Worm (Caenorhabditis elegans): ENCODE data around the gene F26D2.13.

Gene F26D2.13

ce11 chrV:16420696-16421095 lies 14.7 kb downstream of the F26D2.13 start, which contains the start of gene srw-48:
srw-48 (plus strand) TSS chrV:16420996.
- TF ChIP-seq hmg-1.1 (GFP tag; IDR thresholded peaks at IDR 0.05) (no peak), lir-3 (tag; optimal IDR thresholded peaks at IDR 0.05) (no peak), nhr-237 (tag; optimal IDR thresholded peaks at IDR 0.05) (no peak)

ce11 chrV:16419769-16420168 lies 15.6 kb downstream of the F26D2.13 start, which contains the start of gene F26D2.16:
F26D2.16 (minus strand) TSS chrV:16419869.
- TF ChIP-seq mdl-1 (tag; optimal IDR thresholded peaks at IDR 0.05), result no peak
- TF ChIP-seq aha-1 (tag), result peak; percentile 81
- no peak for TF ChIP-seq nhr-237 (tag; optimal IDR thresholded peaks at IDR 0.05)
- TF ChIP-seq ctbp-1 (GFP tag; IDR thresholded peaks at IDR 0.05), result no peak
- TF ChIP-seq mes-2 (tag; optimal IDR thresholded peaks at IDR 0.05; ENCODE audit: poor library complexity, severe bottlenecking), result no peak
- no peak for TF ChIP-seq rbr-2 (tag; optimal IDR thresholded peaks at IDR 0.05)

ce11 chrV:16417014-16417413 lies 18.4 kb downstream of the F26D2.13 start, which contains the start of gene str-55:
str-55 (minus strand) TSS chrV:16417114.
- no peak for TF ChIP-seq sdz-12 (GFP tag; optimal IDR thresholded peaks at IDR 0.05)
- TF ChIP-seq dmd-9 (GFP tag; IDR thresholded peaks at IDR 0.05), result no peak
- no peak for TF ChIP-seq hif-1 (tag; optimal IDR thresholded peaks at IDR 0.05)
- no peak for TF ChIP-seq tag-97 (GFP tag; IDR thresholded peaks at IDR 0.05)
- TF ChIP-seq Y48G9A.11 (GFP tag; IDR thresholded peaks at IDR 0.05), result no peak
- TF ChIP-seq aly-2 (tag; optimal IDR thresholded peaks at IDR 0.05), result no peak
- TF ChIP-seq rbr-2 (tag; optimal IDR thresholded peaks at IDR 0.05), result no peak
- no peak for TF ChIP-seq zag-1 (tag; optimal IDR thresholded peaks at IDR 0.05)
- TF ChIP-seq nhr-48 (tag; optimal IDR thresholded peaks at IDR 0.05), result no peak
- no peak for TF ChIP-seq dve-1 (tag; optimal IDR thresholded peaks at IDR 0.05; ENCODE audit: insufficient read depth)
- no peak for TF ChIP-seq lim-7 (GFP tag; IDR thresholded peaks at IDR 0.05)
- no peak for TF ChIP-seq lir-3 (tag; optimal IDR thresholded peaks at IDR 0.05)
- no peak for TF ChIP-seq F10B5.3 (tag; optimal IDR thresholded peaks at IDR 0.05)

- TF ChIP-seq daf-19 (GFP tag; conservative IDR thresholded peaks at IDR 0.05) (no peak), unc-62 (GFP tag; optimal IDR thresholded peaks at IDR 0.05 in 1 of 2) (peak in 1 of 2 experiments; percentile 60), unc-62 (tag; optimal IDR thresholded peaks at IDR 0.05) (no peak), mxl-2 (GFP tag; conservative IDR thresholded peaks at IDR 0.05) (0 out of 2 replicates have a peak, but pooled peaks have one; percentile 11), aha-1 (tag) (peak; percentile 78)
Measured at ce11 chrV:16410521-16410920, 24.9 kb downstream of the F26D2.13 start, which contains the start of gene srh-145. srh-145 (plus strand) TSS chrV:16410713.

ce11 chrV:16407663-16408062 lies 27.7 kb downstream of the F26D2.13 start, which contains the start of gene F26D2.3:
F26D2.3 (plus strand) TSS chrV:16407963.
- TF ChIP-seq jun-1 (tag; optimal IDR thresholded peaks at IDR 0.05) (no peak), nhr-25 (tag; optimal IDR thresholded peaks at IDR 0.05; ENCODE audit: borderline replicate concordance, insufficient read depth) (no peak), mes-2 (tag; optimal IDR thresholded peaks at IDR 0.05; ENCODE audit: poor library complexity, severe bottlenecking) (no peak), R02D3.7 (tag; optimal IDR thresholded peaks at IDR 0.05) (no peak), F44E2.7 (GFP tag; IDR thresholded peaks at IDR 0.05) (no peak), lin-1 (GFP tag; IDR thresholded peaks at IDR 0.05) (no peak), nhr-28 (tag; optimal IDR thresholded peaks at IDR 0.05) (no peak), unc-130 (GFP tag; optimal IDR thresholded peaks at IDR 0.05) (no peak), nhr-42 (GFP tag; IDR thresholded peaks at IDR 0.05) (no peak), ZK337.2 (GFP tag; IDR thresholded peaks at IDR 0.05) (no peak), zfp-3 (GFP tag; conservative IDR thresholded peaks at IDR 0.05) (no peak), cey-2 (tag; optimal IDR thresholded peaks at IDR 0.05; ENCODE audit: borderline replicate concordance, insufficient read depth) (no peak)
